Worm (Caenorhabditis elegans): ENCODE data around the gene C29F3.3.

- TF ChIP-seq R02D3.7 (tag; optimal IDR thresholded peaks at IDR 0.05) (no peak), mdl-1 (tag; optimal IDR thresholded peaks at IDR 0.05) (no peak), fkh-10 (GFP tag; optimal IDR thresholded peaks at IDR 0.05) (no peak), snpc-4 (tag; optimal IDR thresholded peaks at IDR 0.05) (no peak), nhr-43 (tag; optimal IDR thresholded peaks at IDR 0.05; ENCODE audit: poor library complexity, severe bottlenecking) (no peak), nhr-237 (tag; optimal IDR thresholded peaks at IDR 0.05) (no peak), nfya-1 (tag; optimal IDR thresholded peaks at IDR 0.05; ENCODE audit: insufficient read depth) (no peak), ceh-9 (tag; optimal IDR thresholded peaks at IDR 0.05) (no peak), skn-1 (tag; optimal IDR thresholded peaks at IDR 0.05) (no peak), pha-4 (tag; optimal IDR thresholded peaks at IDR 0.05) (no peak)
These were observed 14.3 kb downstream of the C29F3.3 start, which contains the start of gene srw-113 for ce11 chrV:15332851-15333250.

Data from whole organism, L3 larva.